Fruit fly (Drosophila melanogaster) whole organism, wandering third instar larva: Measurements from ENCODE around the gene CG46399.

Experiments used
- CG32264 ChIP-seq: fragments of 200-800 bp; sonication (Bioruptor generic); optimal IDR thresholded peaks from 2 replicates; lab custom pipeline; 2016; ENCODE audit warnings: missing biosample characterization, missing genetic modification characterization
- HLH106 ChIP-seq: fragments of 200-800 bp; optimal IDR thresholded peaks from 3 replicates; lab custom pipeline; 2019; ENCODE audit warnings: missing biosample characterization, mild to moderate bottlenecking, missing genetic modification characterization, moderate library complexity
- dmrt93B ChIP-seq: fragments of 200-800 bp; sonication (Bioruptor generic); optimal IDR thresholded peaks from 2 replicates; lab custom pipeline; 2018; ENCODE audit warnings: missing biosample characterization, mild to moderate bottlenecking, missing genetic modification characterization
- h ChIP-seq: fragments of 200-800 bp; sonication (Bioruptor generic); optimal IDR thresholded peaks from 3 replicates; lab custom pipeline; 2016; ENCODE audit warnings: missing biosample characterization, mild to moderate bottlenecking, missing genetic modification characterization
- pan ChIP-seq: fragments of >200 bp; optimal IDR thresholded peaks from 2 replicates; lab custom pipeline; 2017

dm6 chrX:14871028-14871427, 12.0 kb downstream of the CG46399 start, which contains the start of gene CG9518:
- TF ChIP-seq pan (lab: Kevin White, UChicago) (no peak), HLH106 (tag; lab: Kevin White, UChicago) (no peak), dmrt93B (no peak), h (GFP tag; lab: Kevin White, UChicago) (no peak), CG32264 (no peak)
